Worm (Caenorhabditis elegans) whole organism, young adult: Measurements from ENCODE around the gene dars-2.

Source experiments
- C06A6.2 ChIP-seq: fragments of 200-800 bp; sonication (Bioruptor generic); conservative IDR thresholded peaks from 2 replicates; pipeline ENCODE4 v1.3.6; 2022; ENCODE audit warnings: missing genetic modification characterization, missing compliant biosample characterization
- F33H1.4 ChIP-seq: fragments of 200-800 bp; sonication (Bioruptor generic); IDR thresholded peaks from 2 replicates; pipeline ENCODE4 v1.3.6; 2022; ENCODE audit warnings: missing genetic modification reagents, missing genetic modification characterization, missing compliant biosample characterization
- F57A8.1 ChIP-seq: fragments of 200-800 bp; sonication (Bioruptor generic); optimal IDR thresholded peaks from 2 replicates; lab custom pipeline; 2018; ENCODE audit warnings: mild to moderate bottlenecking, missing genetic modification characterization, moderate library complexity, missing compliant biosample characterization
- K12H6.12 ChIP-seq: fragments of 200-800 bp; sonication (Bioruptor generic); optimal IDR thresholded peaks from 2 replicates; lab custom pipeline; 2018; ENCODE audit warnings: mild to moderate bottlenecking, missing genetic modification characterization, missing compliant biosample characterization
- Y79H2A.3 ChIP-seq: fragments of 200-800 bp; sonication (Bioruptor generic); conservative IDR thresholded peaks from 2 replicates; pipeline ENCODE4 v1.3.6; 2022; ENCODE audit warnings: missing genetic modification reagents, missing genetic modification characterization, missing compliant biosample characterization
- ZK185.1 ChIP-seq: sonication (generic microtip); optimal IDR thresholded peaks from 2 replicates; lab custom pipeline; 2016; ENCODE audit warnings: mild to moderate bottlenecking, missing genetic modification characterization, missing compliant biosample characterization; ENCODE audit not compliant: poor library complexity, severe bottlenecking
- akir-1 ChIP-seq: fragments of 200-800 bp; sonication (Bioruptor generic); optimal IDR thresholded peaks from 2 replicates; lab custom pipeline; 2018; ENCODE audit warnings: mild to moderate bottlenecking, missing genetic modification characterization, moderate library complexity, missing compliant biosample characterization
- ama-1 ChIP-seq, 3 experiments: fragments of 150-350 bp in 1 of 3; sonication (generic microtip) in 2 of 3; optimal IDR thresholded peaks; 2 replicates each; lab custom pipeline; 2014 to 2018; ENCODE audit warnings: missing biosample characterization in 2 of 3, missing genetic modification characterization in 2 of 3, missing genetic modification reagents in 2 of 3
- aptf-2 ChIP-seq: fragments of 200-800 bp; sonication (Bioruptor generic); conservative IDR thresholded peaks from 2 replicates; pipeline ENCODE4 v1.3.6; 2022; ENCODE audit warnings: missing genetic modification reagents, missing genetic modification characterization, missing compliant biosample characterization
- aptf-3 ChIP-seq: fragments of 200-800 bp; sonication (Bioruptor generic); IDR thresholded peaks from 2 replicates; pipeline ENCODE4 v1.3.6; 2022; ENCODE audit warnings: missing genetic modification characterization, missing compliant biosample characterization
- bed-2 ChIP-seq: fragments of 200-800 bp; sonication (Bioruptor generic); IDR thresholded peaks from 2 replicates; pipeline ENCODE4 v1.3.6; 2022; ENCODE audit warnings: missing genetic modification reagents, missing genetic modification characterization, missing compliant biosample characterization
- ccch-3 ChIP-seq: fragments of 200-800 bp; sonication (Bioruptor generic); optimal IDR thresholded peaks from 2 replicates; lab custom pipeline; 2018; ENCODE audit warnings: mild to moderate bottlenecking, missing genetic modification characterization, missing compliant biosample characterization
- ceh-40 ChIP-seq: fragments of 200-800 bp; sonication (Bioruptor generic); IDR thresholded peaks from 2 replicates; pipeline ENCODE4 v1.3.6; 2022; ENCODE audit warnings: missing genetic modification characterization, missing compliant biosample characterization
- chd-7 ChIP-seq: sonication (generic microtip); optimal IDR thresholded peaks from 2 replicates; lab custom pipeline; 2016; ENCODE audit warnings: mild to moderate bottlenecking, missing genetic modification characterization, moderate library complexity, missing compliant biosample characterization
- dox-1 ChIP-seq: fragments of 200-800 bp; sonication (Bioruptor generic); IDR thresholded peaks from 2 replicates; pipeline ENCODE4 v1.3.6; 2022; ENCODE audit warnings: missing genetic modification reagents, missing genetic modification characterization, missing compliant biosample characterization
- ekl-4 ChIP-seq: fragments of 200-800 bp; sonication (Bioruptor generic); IDR thresholded peaks from 2 replicates; pipeline ENCODE4 v1.3.6; 2022; ENCODE audit warnings: missing genetic modification reagents, missing genetic modification characterization, missing compliant biosample characterization
- hlh-12 ChIP-seq: sonication (generic microtip); optimal IDR thresholded peaks from 2 replicates; lab custom pipeline; 2016; ENCODE audit warnings: missing genetic modification characterization, missing compliant biosample characterization
- hmg-1.2 ChIP-seq: fragments of 200-800 bp; sonication (Bioruptor generic); IDR thresholded peaks from 2 replicates; pipeline ENCODE4 v1.3.6; 2022; ENCODE audit warnings: missing genetic modification reagents, missing genetic modification characterization, missing compliant biosample characterization
- hmg-20 ChIP-seq: fragments of 200-800 bp; sonication (Bioruptor generic); IDR thresholded peaks from 2 replicates; pipeline ENCODE4 v1.3.6; 2022; ENCODE audit warnings: missing genetic modification reagents, missing genetic modification characterization, missing compliant biosample characterization
- hsf-1 ChIP-seq: fragments of 200-800 bp; sonication (Bioruptor generic); IDR thresholded peaks from 2 replicates; pipeline ENCODE4 v1.3.6; 2022; ENCODE audit warnings: missing genetic modification reagents, missing genetic modification characterization, missing compliant biosample characterization
- lag-1 ChIP-seq: fragments of 200-800 bp; sonication (Bioruptor generic); IDR thresholded peaks from 2 replicates; pipeline ENCODE4 v1.3.6; 2022; ENCODE audit warnings: missing genetic modification reagents, missing genetic modification characterization, missing compliant biosample characterization
- let-526 ChIP-seq: fragments of 200-800 bp; sonication (Bioruptor generic); IDR thresholded peaks from 2 replicates; pipeline ENCODE4 v1.3.6; 2022; ENCODE audit warnings: missing genetic modification reagents, missing genetic modification characterization, missing compliant biosample characterization
- lin-26 ChIP-seq: fragments of 200-800 bp; sonication (Bioruptor generic); IDR thresholded peaks from 2 replicates; pipeline ENCODE4 v1.3.6; 2022; ENCODE audit warnings: missing genetic modification reagents, missing genetic modification characterization, missing compliant biosample characterization
- lin-54 ChIP-seq: fragments of 200-800 bp; sonication (Bioruptor generic); optimal IDR thresholded peaks from 2 replicates; lab custom pipeline; 2018; ENCODE audit warnings: mild to moderate bottlenecking, missing genetic modification characterization, missing compliant biosample characterization
- lsy-27 ChIP-seq: sonication (generic microtip); optimal IDR thresholded peaks from 2 replicates; lab custom pipeline; 2017; ENCODE audit warnings: missing genetic modification characterization, mild to moderate bottlenecking, missing compliant biosample characterization, antibody characterized with exemption, missing genotype, borderline replicate concordance; ENCODE audit not compliant: insufficient read depth
- nhr-27 ChIP-seq: fragments of 200-800 bp; sonication (Bioruptor generic); optimal IDR thresholded peaks from 2 replicates; lab custom pipeline; 2018; ENCODE audit warnings: mild to moderate bottlenecking, missing genetic modification characterization, moderate library complexity, missing compliant biosample characterization
- rpc-1 ChIP-seq, 2 experiments: fragments of 150-350 bp in 1 of 2; sonication (generic microtip) in 1 of 2; optimal IDR thresholded peaks; 2 replicates each; lab custom pipeline; 2014 to 2018; ENCODE audit warnings: missing biosample characterization in 1 of 2, missing genetic modification characterization in 1 of 2, missing genetic modification reagents in 1 of 2, missing genotype in 1 of 2
- sdz-38 ChIP-seq: sonication (generic microtip); optimal IDR thresholded peaks from 2 replicates; lab custom pipeline; 2016; ENCODE audit warnings: missing genotype, missing genetic modification characterization, missing compliant biosample characterization
- snpc-1.1 ChIP-seq: sonication (generic microtip); optimal IDR thresholded peaks from 2 replicates; lab custom pipeline; 2017; ENCODE audit warnings: missing genetic modification characterization, mild to moderate bottlenecking, missing compliant biosample characterization, antibody characterized with exemption, moderate library complexity, missing genotype, missing genetic modification reagents; ENCODE audit not compliant: insufficient read depth
- snpc-1.3 ChIP-seq: sonication (generic microtip); optimal IDR thresholded peaks from 2 replicates; lab custom pipeline; 2017; ENCODE audit warnings: missing genetic modification characterization, mild to moderate bottlenecking, missing compliant biosample characterization, antibody characterized with exemption, moderate library complexity, missing genotype, missing genetic modification reagents; ENCODE audit not compliant: insufficient read depth
- snpc-3.4 ChIP-seq: sonication (generic microtip); optimal IDR thresholded peaks from 2 replicates; lab custom pipeline; 2017; ENCODE audit warnings: missing genetic modification characterization, mild to moderate bottlenecking, missing compliant biosample characterization, antibody characterized with exemption, moderate library complexity, missing genotype, missing genetic modification reagents
- snpc-4 ChIP-seq, 5 experiments: fragments of 150-350 bp in 1 of 5; sonication (generic microtip) in 4 of 5; optimal IDR thresholded peaks; 2 replicates each; lab custom pipeline; 2014 to 2018; ENCODE audit warnings: missing genetic modification characterization in 5 of 5, missing biosample characterization in 3 of 5, antibody characterized with exemption in 2 of 5, mild to moderate bottlenecking in 2 of 5, missing compliant biosample characterization in 2 of 5, missing genotype in 2 of 5, moderate library complexity in 2 of 5, missing genetic modification reagents in 1 of 5
- unc-62 ChIP-seq: fragments of 150-350 bp; optimal IDR thresholded peaks from 2 replicates; lab custom pipeline; 2014; ENCODE audit warnings: missing biosample characterization, missing genetic modification reagents, missing genetic modification characterization
- zfh-2 ChIP-seq: fragments of 200-800 bp; sonication (Bioruptor generic); conservative IDR thresholded peaks from 2 replicates; pipeline ENCODE4 v1.3.6; 2022; ENCODE audit warnings: missing genetic modification reagents, missing genetic modification characterization, missing compliant biosample characterization
- ztf-6 ChIP-seq: fragments of 200-800 bp; sonication (Bioruptor generic); IDR thresholded peaks from 2 replicates; pipeline ENCODE4 v1.3.6; 2022; ENCODE audit warnings: missing genetic modification reagents, missing genetic modification characterization, missing compliant biosample characterization

dars-2 gene

ce11 chrV:12040823-12041606 is 7.5 kb upstream of the dars-2 start, which contains the start of the genes kup-1 and F10C2.4 (continued):
- TF ChIP-seq lsy-27 (tag; lab: Kevin White, UChicago) (no peak), snpc-1.3 (no peak), aptf-2 (GFP tag; lab: Robert Waterston, UW) (no peak), akir-1 (no peak), ZK185.1 (tag; lab: Kevin White, UChicago) (no peak), F33H1.4 (GFP tag; lab: Robert Waterston, UW) (peak; percentile 11; the same call in 1 of the 2 replicates), ztf-6 (no peak), dox-1 (GFP tag; lab: Robert Waterston, UW) (peak; percentile 44; the same call in 1 of the 2 replicates), ccch-3 (GFP tag; lab: Kevin White, UChicago) (no peak), C06A6.2 (no peak), chd-7 (tag; lab: Kevin White, UChicago) (no peak), hlh-12 (tag; lab: Kevin White, UChicago) (no peak), bed-2 (GFP tag; lab: Robert Waterston, UW) (no peak), hmg-1.2 (GFP tag; lab: Robert Waterston, UW) (no peak), Y79H2A.3 (GFP tag; lab: Robert Waterston, UW) (no peak), F57A8.1 (GFP tag; lab: Kevin White, UChicago) (no peak), aptf-3 (GFP tag; lab: Robert Waterston, UW) (no peak), lin-26 (no peak), hsf-1 (GFP tag; lab: Robert Waterston, UW) (no peak), lin-54 (GFP tag; lab: Kevin White, UChicago) (peak; percentile 88), ekl-4 (GFP tag; lab: Robert Waterston, UW) (no peak), snpc-3.4 (tag; lab: Kevin White, UChicago) (peak; percentile 39), sdz-38 (tag; lab: Kevin White, UChicago) (no peak), K12H6.12 (no peak)

ce11 chrV:12045132-12045531 is 3.4 kb upstream of the dars-2 start, which contains the start of gene F10C2.5:
Gene F10C2.5 (plus strand): TSS chrV:12045432.
- TF ChIP-seq aptf-3 (GFP tag; lab: Robert Waterston, UW), result no peak
- no peak for TF ChIP-seq ceh-40 (GFP tag; lab: Robert Waterston, UW)
- no peak for TF ChIP-seq rpc-1 (optimal IDR thresholded peaks at IDR 0.05; lab: Kevin White, UChicago)
- TF ChIP-seq rpc-1 (tag; optimal IDR thresholded peaks at IDR 0.05; lab: Kevin White, UChicago), result no peak
- no peak for TF ChIP-seq lag-1 (GFP tag; lab: Robert Waterston, UW)
- TF ChIP-seq zfh-2, result no peak
- TF ChIP-seq hmg-20 (GFP tag; lab: Robert Waterston, UW), result no peak
- no peak for TF ChIP-seq nhr-27 (tag; lab: Kevin White, UChicago)
- TF ChIP-seq unc-62 (GFP tag; lab: Kevin White, UChicago), result no peak

DNA sequence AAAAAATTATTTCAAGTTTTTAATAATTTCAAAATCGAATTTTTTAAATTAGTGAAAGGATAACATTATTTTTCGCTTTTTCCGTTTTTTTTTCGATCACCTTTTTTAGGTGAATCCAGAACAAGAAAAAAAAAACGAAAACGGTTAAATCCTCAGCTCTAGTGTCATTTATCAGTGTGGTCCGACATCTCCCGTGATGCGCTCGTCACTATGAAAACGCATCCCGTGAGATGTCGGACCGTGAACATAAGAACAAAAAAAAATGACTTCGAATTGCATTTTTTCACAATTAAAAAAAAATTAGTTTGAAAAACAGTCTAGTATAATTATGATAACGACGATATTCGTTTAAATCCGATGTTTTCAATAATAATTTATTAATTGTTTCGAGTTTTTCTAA is 810 bp upstream of the dars-2 start:
- TF ChIP-seq snpc-1.1 (peak; percentile 88), snpc-4 (GFP tag; optimal IDR thresholded peaks at IDR 0.05; lab: Kevin White, UChicago) (peak; percentile 78), snpc-4 (tag; optimal IDR thresholded peaks at IDR 0.05; lab: Kevin White, UChicago) (peak in 3 of 4 experiments; percentile 54 to 77 (median 69)), ama-1 (optimal IDR thresholded peaks at IDR 0.05; lab: Kevin White, UChicago) (no peak), ama-1 (GFP tag; optimal IDR thresholded peaks at IDR 0.05; lab: Kevin White, UChicago) (no peak), hlh-12 (tag; lab: Kevin White, UChicago) (no peak), let-526 (GFP tag; lab: Robert Waterston, UW) (no peak)
- TF ChIP-seq, all 124 proteins: peak for 2
